Fruit fly (Drosophila melanogaster): Measurements from ENCODE around the gene Jhbp4.
A peak's percentile ranks its signal among the peaks of the same experiment; 100 is the strongest.

The Jhbp4 gene

dm6 chr3R:16094011-16094729 lies 50.9 kb downstream of the Jhbp4 start (continued):
- TF ChIP-seq hth (optimal IDR thresholded peaks at IDR 0.05) (no peak), CG12155 (GFP tag; optimal IDR thresholded peaks at IDR 0.05) (peak; percentile 13), ranshi (GFP tag; IDR thresholded peaks at IDR 0.05) (no peak), Sox100B (GFP tag; optimal IDR thresholded peaks at IDR 0.05) (peak; percentile 95), CG18764 (GFP tag; optimal IDR thresholded peaks at IDR 0.05) (peak; percentile 59), CG7372 (GFP tag; IDR thresholded peaks at IDR 0.05) (no peak), Meics (GFP tag; optimal IDR thresholded peaks at IDR 0.05) (peak; percentile 51), CG18011 (GFP tag; optimal IDR thresholded peaks at IDR 0.05) (no peak), shn (GFP tag; optimal IDR thresholded peaks at IDR 0.05) (peak; percentile 13), bsh (GFP tag; optimal IDR thresholded peaks at IDR 0.05) (peak; percentile 85 to 86), CG12659 (GFP tag; optimal IDR thresholded peaks at IDR 0.05) (peak; percentile 81), CG32532 (GFP tag; IDR thresholded peaks at IDR 0.05) (no peak), CG12104 (GFP tag; optimal IDR thresholded peaks at IDR 0.05) (peak; percentile 82), gsb (GFP tag; IDR thresholded peaks at IDR 0.05) (no peak), BtbVII (GFP tag; optimal IDR thresholded peaks at IDR 0.05) (peak; percentile 68), CG13775 (GFP tag; optimal IDR thresholded peaks at IDR 0.05) (peak; percentile 70), CG3838 (GFP tag; optimal IDR thresholded peaks at IDR 0.05) (no peak), CG10543 (GFP tag; optimal IDR thresholded peaks at IDR 0.05) (no peak), CG3726 (GFP tag; IDR thresholded peaks at IDR 0.05) (0 out of 3 replicates have a peak, but pooled peaks have one; percentile 10), CG13424 (tag; optimal IDR thresholded peaks at IDR 0.05) (peak; percentile 86), Ptx1 (GFP tag; IDR thresholded peaks at IDR 0.05) (peak; percentile 78), CG2116 (GFP tag; optimal IDR thresholded peaks at IDR 0.05) (peak; percentile 38), CG7786 (GFP tag; optimal IDR thresholded peaks at IDR 0.05) (no peak), Ssrp (tag; optimal IDR thresholded peaks at IDR 0.05) (peak; percentile 87), Nf-YA (GFP tag; IDR thresholded peaks at IDR 0.05) (no peak), gsb-n (tag; optimal IDR thresholded peaks at IDR 0.05) (peak; percentile 75), Atf-2 (GFP tag; optimal IDR thresholded peaks at IDR 0.05) (no peak), NfI (GFP tag; optimal IDR thresholded peaks at IDR 0.05) (peak; percentile 46), CG15011 (GFP tag; optimal IDR thresholded peaks at IDR 0.05) (peak; percentile 57), CG3065 (GFP tag; optimal IDR thresholded peaks at IDR 0.05) (peak; percentile 44), CG11398 (GFP tag; optimal IDR thresholded peaks at IDR 0.05) (no peak), Deaf1 (tag; optimal IDR thresholded peaks at IDR 0.05) (peak; percentile 47), Rx (GFP tag; IDR thresholded peaks at IDR 0.05) (0 out of 2 replicates have a peak, but pooled peaks have one; percentile 20), jing (GFP tag; optimal IDR thresholded peaks at IDR 0.05) (peak; percentile 44), Elba2 (GFP tag; optimal IDR thresholded peaks at IDR 0.05) (no peak), slp2 (GFP tag; optimal IDR thresholded peaks at IDR 0.05) (no peak), CG1647 (GFP tag; optimal IDR thresholded peaks at IDR 0.05) (no peak), Stat92E (GFP tag; optimal IDR thresholded peaks at IDR 0.05) (peak in 1 of 3 experiments; percentile 77), al (GFP tag; IDR thresholded peaks at IDR 0.05) (no peak), tgo (GFP tag; IDR thresholded peaks at IDR 0.05) (peak; percentile 56), abd-A (tag; optimal IDR thresholded peaks at IDR 0.05) (no peak), CG7556 (GFP tag; optimal IDR thresholded peaks at IDR 0.05) (peak; percentile 93), gcm (GFP tag; optimal IDR thresholded peaks at IDR 0.05) (peak; percentile 85), CG8924 (tag; optimal IDR thresholded peaks at IDR 0.05) (peak; percentile 87), CoRest (tag; optimal IDR thresholded peaks at IDR 0.05) (peak; percentile 88), chinmo (GFP tag; IDR thresholded peaks at IDR 0.05; ENCODE audit: partially characterized antibody) (peak; percentile 94; the same call in 3 of the 4 replicates), NC2β (GFP tag; optimal IDR thresholded peaks at IDR 0.05) (peak; percentile 20), Vsx1 (GFP tag; optimal IDR thresholded peaks at IDR 0.05) (peak; percentile 75), ci (GFP tag; IDR thresholded peaks at IDR 0.05) (peak; percentile 35; the same call in 1 of the 3 replicates)
